Worm (Caenorhabditis elegans) whole organism, midembryonic: Measurements from ENCODE around the gene C10A4.10.

ENCODE experiments used
- flt-1 ChIP-seq: fragments of 200-800 bp; sonication (Bioruptor generic); IDR thresholded peaks from 2 replicates; pipeline ENCODE4 v1.3.6; 2022; ENCODE audit warnings: missing genetic modification characterization, missing compliant biosample characterization
- klf-2 ChIP-seq: fragments of 200-800 bp; sonication (Bioruptor generic); conservative IDR thresholded peaks from 2 replicates; pipeline ENCODE4 v1.3.6; 2022; ENCODE audit warnings: missing genetic modification reagents, missing genetic modification characterization, missing compliant biosample characterization
- med-1 ChIP-seq: sonication (generic microtip); optimal IDR thresholded peaks from 2 replicates; lab custom pipeline; 2017; ENCODE audit warnings: missing genetic modification characterization, mild to moderate bottlenecking, missing compliant biosample characterization, antibody characterized with exemption, missing genetic modification reagents; ENCODE audit not compliant: insufficient read depth
- tab-1 ChIP-seq: fragments of 200-800 bp; sonication (Bioruptor generic); IDR thresholded peaks from 2 replicates; pipeline ENCODE4 v1.3.6; 2022; ENCODE audit warnings: missing genetic modification characterization, missing compliant biosample characterization
- ztf-23 ChIP-seq: fragments of 200-800 bp; sonication (Bioruptor generic); IDR thresholded peaks from 2 replicates; pipeline ENCODE4 v1.3.6; 2022; ENCODE audit warnings: missing genetic modification reagents, missing genetic modification characterization, missing compliant biosample characterization

- TF ChIP-seq ztf-23 (GFP tag; lab: Robert Waterston, UW), result no peak
- no peak for TF ChIP-seq tab-1 (GFP tag; lab: Robert Waterston, UW)
- no peak for TF ChIP-seq klf-2 (GFP tag; lab: Robert Waterston, UW)
- TF ChIP-seq flt-1 (GFP tag; lab: Robert Waterston, UW), result no peak
- TF ChIP-seq med-1 (GFP tag; lab: Kevin White, UChicago), result no peak
These were observed 47.0 kb downstream of the C10A4.10 start for ce11 chrX:7445734-7446133.
